Fruit fly (Drosophila melanogaster) Kc167 (cell line): ENCODE data around the gene mTerf3.

Experiments used
- Sin3A ChIP-seq: fragments of >200 bp; optimal IDR thresholded peaks from 2 replicates; lab custom pipeline; 2018; ENCODE audit warnings: missing external identifiers
- insv ChIP-seq: fragments of >200 bp; optimal IDR thresholded peaks from 3 replicates; lab custom pipeline; 2018; ENCODE audit warnings: missing external identifiers
- psq ChIP-seq: fragments of >200 bp; optimal IDR thresholded peaks from 2 replicates; lab custom pipeline; 2017; ENCODE audit warnings: missing external identifiers

- TF ChIP-seq psq (lab: Kevin White, UChicago) (no peak), insv (lab: Kevin White, UChicago) (no peak), Sin3A (lab: Kevin White, UChicago) (no peak)
Observed at dm6 chr3L:20537655-20538300, 17.2 kb upstream of the mTerf3 start.
